Fruit fly (Drosophila melanogaster) whole organism, wandering third instar larva: ENCODE data around the gene CG18528.
A peak's percentile ranks its signal among the peaks of the same experiment; 100 is the strongest.

Experiments used
- CG9705 ChIP-seq: fragments of 200-800 bp; sonication (Bioruptor generic); optimal IDR thresholded peaks from 2 replicates; lab custom pipeline; 2018; ENCODE audit warnings: missing biosample characterization, mild to moderate bottlenecking, missing genetic modification characterization
- CrebA ChIP-seq: fragments of 200-800 bp; sonication (Bioruptor generic); optimal IDR thresholded peaks from 2 replicates; lab custom pipeline; 2016; ENCODE audit warnings: missing biosample characterization, mild to moderate bottlenecking, missing genetic modification characterization, borderline replicate concordance
- GATAd ChIP-seq: sonication (Bioruptor generic); optimal IDR thresholded peaks from 2 replicates; lab custom pipeline; 2016; ENCODE audit warnings: missing biosample characterization, missing genetic modification characterization
- OdsH ChIP-seq: fragments of 200-800 bp; sonication (Bioruptor generic); optimal IDR thresholded peaks from 2 replicates; lab custom pipeline; 2016; ENCODE audit warnings: missing biosample characterization, mild to moderate bottlenecking, missing genetic modification characterization
- dmrt93B ChIP-seq: fragments of 200-800 bp; sonication (Bioruptor generic); optimal IDR thresholded peaks from 2 replicates; lab custom pipeline; 2018; ENCODE audit warnings: missing biosample characterization, mild to moderate bottlenecking, missing genetic modification characterization
- ey ChIP-seq: fragments of 200-800 bp; sonication (Bioruptor generic); optimal IDR thresholded peaks from 2 replicates; lab custom pipeline; 2016; ENCODE audit warnings: missing biosample characterization, missing genetic modification characterization
- fru ChIP-seq: fragments of 200-800 bp; sonication (Bioruptor generic); optimal IDR thresholded peaks from 3 replicates; lab custom pipeline; 2016; ENCODE audit warnings: missing biosample characterization, mild to moderate bottlenecking, missing genetic modification characterization
- lola ChIP-seq: fragments of >200 bp; optimal IDR thresholded peaks from 2 replicates; lab custom pipeline; 2017; ENCODE audit warnings: missing biosample characterization, missing genetic modification characterization
- sage ChIP-seq: fragments of 200-800 bp; sonication (Bioruptor generic); optimal IDR thresholded peaks from 2 replicates; lab custom pipeline; 2016; ENCODE audit warnings: missing biosample characterization, mild to moderate bottlenecking, missing genetic modification characterization

DNA sequence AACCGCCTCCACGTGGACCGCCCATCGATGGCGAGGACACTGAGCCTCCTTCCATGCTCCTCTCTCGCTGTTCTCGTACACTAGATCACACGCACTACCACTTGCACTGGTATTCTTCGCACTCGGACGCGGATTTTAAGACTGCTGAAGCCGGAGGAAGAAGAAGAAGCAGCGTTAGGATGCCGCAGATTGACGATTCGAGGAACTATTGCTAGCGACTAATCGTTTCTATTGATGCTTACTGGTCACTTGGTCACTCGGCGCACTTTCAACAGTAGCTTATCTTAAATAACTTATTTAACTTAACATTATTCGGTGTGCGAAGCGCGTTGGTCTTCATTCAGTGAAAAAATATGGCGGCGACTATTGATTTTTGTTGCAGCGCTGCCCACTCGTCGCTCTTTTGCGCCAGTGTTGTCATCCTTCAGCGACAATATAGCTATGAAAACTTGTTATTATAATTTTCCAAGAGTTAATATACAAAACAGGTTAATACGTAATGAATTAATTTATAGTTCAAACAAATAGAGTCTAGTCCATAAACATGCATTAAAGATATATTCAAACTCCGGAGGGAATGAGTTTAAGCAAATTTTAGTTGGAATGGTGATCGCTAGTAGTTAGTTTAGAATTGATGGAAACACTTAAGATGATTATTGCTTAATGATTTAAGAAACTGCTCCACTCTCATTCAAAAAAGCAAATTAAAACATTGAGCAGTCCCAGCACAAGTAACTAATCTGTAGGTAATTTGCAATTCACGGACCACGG lies 11.3 kb downstream of the CG18528 start, which contains the start of the genes CG5746 and CG6454:
- peak; percentile 59 for TF ChIP-seq ey (GFP tag; lab: Kevin White, UChicago)
- no peak for TF ChIP-seq fru (GFP tag; lab: Kevin White, UChicago)
- no peak for TF ChIP-seq CrebA
- no peak for TF ChIP-seq GATAd (GFP tag; lab: Kevin White, UChicago)
- no peak for TF ChIP-seq dmrt93B (GFP tag; lab: Kevin White, UChicago)
- no peak for TF ChIP-seq sage (GFP tag; lab: Kevin White, UChicago)
- TF ChIP-seq CG9705 (GFP tag; lab: Kevin White, UChicago): peak; percentile 45
- no peak for TF ChIP-seq lola (GFP tag; lab: Kevin White, UChicago)
- no peak for TF ChIP-seq OdsH (GFP tag; lab: Kevin White, UChicago)
